Worm (Caenorhabditis elegans): ENCODE measurements around the gene nspe-7.

- no peak for TF ChIP-seq madf-10 (tag; optimal IDR thresholded peaks at IDR 0.05)
- TF ChIP-seq efl-1 (GFP tag; optimal IDR thresholded peaks at IDR 0.05) = no peak
Measured at ce11 chrII:12668874-12669273, 41.9 kb downstream of the nspe-7 start.
